Worm (Caenorhabditis elegans): ENCODE results near the gene srv-10.
"Not testable (repeated sequence)": the region's sequence is repeated elsewhere in the genome, so short reads cannot be mapped to it uniquely, and the experiment has no call there.

Gene srv-10

ce11 chrV:13427378-13427777, 3.7 kb downstream of the srv-10 start:
- no peak for TF ChIP-seq unc-62 (GFP tag; optimal IDR thresholded peaks at IDR 0.05)

ce11 chrV:13428660-13429059, 5.0 kb downstream of the srv-10 start, which contains the start of gene srd-19:
TSS of gene srd-19 (minus strand) at chrV:13428760.
- TF ChIP-seq unc-62 (GFP tag; optimal IDR thresholded peaks at IDR 0.05), result no peak

- no peak for TF ChIP-seq unc-62 (GFP tag; optimal IDR thresholded peaks at IDR 0.05)
These were observed 8.7 kb downstream of the srv-10 start, which contains the start of gene srd-17 for ce11 chrV:13432364-13432763. TSS of gene srd-17 (minus strand) at chrV:13432714.

- TF ChIP-seq unc-62 (GFP tag; optimal IDR thresholded peaks at IDR 0.05), result no peak
These were observed 13.9 kb downstream of the srv-10 start, which contains the start of gene mes-4 for ce11 chrV:13437473-13438074. TSS of gene mes-4 (minus strand) at chrV:13437545.

- no peak for TF ChIP-seq unc-62 (GFP tag; optimal IDR thresholded peaks at IDR 0.05)
These were observed 18.0 kb downstream of the srv-10 start, which contains the start of gene col-162 for ce11 chrV:13441661-13442060. TSS of gene col-162 (plus strand) at chrV:13441961.

- TF ChIP-seq unc-62 (GFP tag; optimal IDR thresholded peaks at IDR 0.05), result no peak
These were observed 19.1 kb downstream of the srv-10 start for ce11 chrV:13442819-13443218.

ce11 chrV:13443535-13443934, 19.8 kb downstream of the srv-10 start, which contains the start of gene Y2H9A.6:
TSS of gene Y2H9A.6 (plus strand) at chrV:13443835.
- TF ChIP-seq unc-62 (GFP tag; optimal IDR thresholded peaks at IDR 0.05), result not testable (repeated sequence)

- TF ChIP-seq unc-62 (GFP tag; optimal IDR thresholded peaks at IDR 0.05), result no peak
These were observed 21.7 kb downstream of the srv-10 start, which contains the start of gene Y2H9A.4 for ce11 chrV:13445229-13445949. TSS of gene Y2H9A.4 (plus strand) at chrV:13445899.

ce11 chrV:13453334-13453733, 29.6 kb downstream of the srv-10 start, which contains the start of gene lurp-2:
TSS of gene lurp-2 (plus strand) at chrV:13453634.
- no peak for TF ChIP-seq unc-62 (GFP tag; optimal IDR thresholded peaks at IDR 0.05)

- no peak for TF ChIP-seq unc-62 (GFP tag; optimal IDR thresholded peaks at IDR 0.05)
These were observed 31.7 kb downstream of the srv-10 start, which contains the start of gene lurp-3 for ce11 chrV:13455448-13455847. TSS of gene lurp-3 (plus strand) at chrV:13455748.

- TF ChIP-seq unc-62 (GFP tag; optimal IDR thresholded peaks at IDR 0.05), result no peak
These were observed 34.1 kb downstream of the srv-10 start, which contains the start of gene F25H9.2 for ce11 chrV:13457858-13458257. TSS of gene F25H9.2 (plus strand) at chrV:13458083.

ce11 chrV:13459323-13459722, 35.6 kb downstream of the srv-10 start, which contains the start of gene bath-39:
TSS of gene bath-39 (plus strand) at chrV:13459459.
- no peak for TF ChIP-seq unc-62 (GFP tag; optimal IDR thresholded peaks at IDR 0.05)

ce11 chrV:13462974-13463373, 39.3 kb downstream of the srv-10 start, which contains the start of gene frm-10:
TSS of gene frm-10 (plus strand) at chrV:13463207.
- TF ChIP-seq unc-62 (GFP tag; optimal IDR thresholded peaks at IDR 0.05), result no peak

ce11 chrV:13464123-13464522, 40.4 kb downstream of the srv-10 start:
- TF ChIP-seq unc-62 (GFP tag; optimal IDR thresholded peaks at IDR 0.05), result no peak

- TF ChIP-seq unc-62 (GFP tag; optimal IDR thresholded peaks at IDR 0.05), result no peak
These were observed 44.6 kb downstream of the srv-10 start, which contains the start of the genes F25H9.6 and F25H9.7 for ce11 chrV:13468190-13468765. TSS of gene F25H9.6 (minus strand) at chrV:13468361. TSS of gene F25H9.7 (plus strand) at chrV:13468376.

ce11 chrV:13472062-13472461, 48.4 kb downstream of the srv-10 start:
- TF ChIP-seq unc-62 (GFP tag; optimal IDR thresholded peaks at IDR 0.05), result no peak

Data from whole organism, dauer.